Fruit fly (Drosophila melanogaster) whole organism, prepupa: ENCODE data around the gene CG2841.
A peak's percentile ranks its signal among the peaks of the same experiment; 100 is the strongest.

Experiments used
- Blimp-1 ChIP-seq: fragments of 200-800 bp; sonication (Bioruptor generic); optimal IDR thresholded peaks from 3 replicates; lab custom pipeline; 2017; ENCODE audit warnings: missing biosample characterization, missing genetic modification characterization, mild to moderate bottlenecking, moderate library complexity, missing genetic modification reagents
- CG10669 ChIP-seq: fragments of 200-800 bp; sonication (Bioruptor generic); optimal IDR thresholded peaks from 3 replicates; lab custom pipeline; 2018; ENCODE audit warnings: missing biosample characterization, mild to moderate bottlenecking, missing genetic modification characterization, moderate library complexity
- CG11294 ChIP-seq: fragments of 200-800 bp; sonication (Bioruptor generic); IDR thresholded peaks from 2 replicates; pipeline ENCODE4 v1.3.6; 2022; ENCODE audit warnings: missing biosample characterization, missing genetic modification characterization
- CG11762 ChIP-seq: fragments of 200-800 bp; sonication (Bioruptor generic); optimal IDR thresholded peaks from 3 replicates; lab custom pipeline; 2016; ENCODE audit warnings: missing biosample characterization, missing genetic modification characterization; ENCODE audit not compliant: insufficient read depth
- CG11902 ChIP-seq: fragments of 200-800 bp; sonication (Bioruptor generic); optimal IDR thresholded peaks from 3 replicates; lab custom pipeline; 2016; ENCODE audit warnings: missing biosample characterization, missing genetic modification characterization
- CG15336 ChIP-seq: fragments of 200-800 bp; sonication (Bioruptor generic); IDR thresholded peaks from 2 replicates; pipeline ENCODE4 v1.3.6; 2022; ENCODE audit warnings: missing biosample characterization, missing genetic modification characterization
- CG1621 ChIP-seq: fragments of 200-800 bp; sonication (Bioruptor generic); optimal IDR thresholded peaks from 3 replicates; lab custom pipeline; 2018; ENCODE audit warnings: missing biosample characterization, mild to moderate bottlenecking, missing genetic modification characterization
- CG16779 ChIP-seq: fragments of 200-800 bp; sonication (Bioruptor generic); optimal IDR thresholded peaks from 3 replicates; lab custom pipeline; 2017; ENCODE audit warnings: missing biosample characterization, mild to moderate bottlenecking, missing genetic modification characterization
- CG3032 ChIP-seq: fragments of 200-800 bp; optimal IDR thresholded peaks from 2 replicates; lab custom pipeline; 2019; ENCODE audit warnings: missing biosample characterization, mild to moderate bottlenecking, missing genetic modification characterization, moderate library complexity
- CG34406 ChIP-seq: fragments of 200-800 bp; sonication (Bioruptor generic); optimal IDR thresholded peaks from 3 replicates; lab custom pipeline; 2016; ENCODE audit warnings: missing biosample characterization, missing genetic modification characterization
- CG6163 ChIP-seq: fragments of 200-800 bp; sonication (Bioruptor generic); IDR thresholded peaks from 3 replicates; pipeline ENCODE4 v1.3.6; 2022; ENCODE audit warnings: missing biosample characterization, missing genetic modification characterization
- CG6276 ChIP-seq: fragments of 200-800 bp; sonication (Bioruptor generic); optimal IDR thresholded peaks from 2 replicates; lab custom pipeline; 2017; ENCODE audit warnings: missing biosample characterization, mild to moderate bottlenecking, missing genetic modification characterization
- CG6792 ChIP-seq: fragments of 200-800 bp; sonication (Bioruptor generic); optimal IDR thresholded peaks from 3 replicates; lab custom pipeline; 2016; ENCODE audit warnings: missing biosample characterization, missing genetic modification characterization
- CG6808 ChIP-seq: fragments of 200-800 bp; sonication (Bioruptor generic); optimal IDR thresholded peaks from 3 replicates; lab custom pipeline; 2017; ENCODE audit warnings: missing biosample characterization, missing genetic modification characterization, mild to moderate bottlenecking, moderate library complexity, missing genetic modification reagents
- CG6854 ChIP-seq: fragments of 200-800 bp; sonication (Bioruptor generic); optimal IDR thresholded peaks from 2 replicates; lab custom pipeline; 2017; ENCODE audit warnings: missing biosample characterization, mild to moderate bottlenecking, missing genetic modification characterization
- CG7368 ChIP-seq: fragments of 200-800 bp; sonication (Bioruptor generic); optimal IDR thresholded peaks from 3 replicates; lab custom pipeline; 2016; ENCODE audit warnings: missing biosample characterization, missing genetic modification characterization
- CG8119 ChIP-seq: fragments of 200-800 bp; sonication (Bioruptor generic); IDR thresholded peaks from 3 replicates; pipeline ENCODE4 v1.3.6; 2022; ENCODE audit warnings: missing biosample characterization, missing genetic modification characterization
- CG8319 ChIP-seq: fragments of 200-800 bp; sonication (Bioruptor generic); optimal IDR thresholded peaks from 3 replicates; lab custom pipeline; 2016; ENCODE audit warnings: missing biosample characterization, missing genetic modification characterization
- CG8632 ChIP-seq: fragments of 200-800 bp; sonication (Bioruptor generic); optimal IDR thresholded peaks from 3 replicates; lab custom pipeline; 2016; ENCODE audit warnings: missing biosample characterization, missing genetic modification characterization
- CG9139 ChIP-seq: fragments of 200-800 bp; sonication (Bioruptor generic); optimal IDR thresholded peaks from 3 replicates; lab custom pipeline; 2017; ENCODE audit warnings: missing biosample characterization, mild to moderate bottlenecking, missing genetic modification characterization
- Eip75B ChIP-seq: fragments of 200-800 bp; sonication (Bioruptor generic); optimal IDR thresholded peaks from 3 replicates; lab custom pipeline; 2016; ENCODE audit warnings: missing biosample characterization, missing genetic modification characterization
- Eip78C ChIP-seq: fragments of 200-800 bp; sonication (Bioruptor generic); peaks from one replicate; lab custom pipeline; 2016; ENCODE audit warnings: missing biosample characterization, missing genetic modification characterization
- Eip93F ChIP-seq: fragments of 200-800 bp; sonication (Bioruptor generic); optimal IDR thresholded peaks from 2 replicates; lab custom pipeline; 2016; ENCODE audit warnings: missing biosample characterization, mild to moderate bottlenecking, missing genetic modification characterization
- Ets21C ChIP-seq: fragments of 200-800 bp; sonication (Bioruptor generic); optimal IDR thresholded peaks from 3 replicates; lab custom pipeline; 2016; ENCODE audit warnings: missing biosample characterization, missing genetic modification characterization
- Ets96B ChIP-seq: fragments of 200-800 bp; optimal IDR thresholded peaks from 2 replicates; lab custom pipeline; 2019; ENCODE audit warnings: missing biosample characterization, mild to moderate bottlenecking, missing genetic modification characterization, moderate library complexity
- Hr38 ChIP-seq: sonication (Bioruptor generic); optimal IDR thresholded peaks from 2 replicates; lab custom pipeline; 2016; ENCODE audit warnings: missing biosample characterization, missing genetic modification characterization
- Hr39 ChIP-seq: fragments of 200-800 bp; sonication (Bioruptor generic); optimal IDR thresholded peaks from 2 replicates; lab custom pipeline; 2016; ENCODE audit warnings: missing biosample characterization, missing genetic modification characterization
- Hr4 ChIP-seq: fragments of 200-800 bp; sonication (Bioruptor generic); optimal IDR thresholded peaks from 3 replicates; lab custom pipeline; 2016; ENCODE audit warnings: missing biosample characterization, missing genetic modification characterization
- Met ChIP-seq: fragments of 200-800 bp; sonication (Bioruptor generic); optimal IDR thresholded peaks from 3 replicates; lab custom pipeline; 2016; ENCODE audit warnings: missing biosample characterization, missing genetic modification characterization
- OdsH ChIP-seq: fragments of 200-800 bp; sonication (Bioruptor generic); optimal IDR thresholded peaks from 3 replicates; lab custom pipeline; 2016; ENCODE audit warnings: missing biosample characterization, missing genetic modification characterization
- Sox102F ChIP-seq: fragments of 200-800 bp; sonication (Bioruptor generic); optimal IDR thresholded peaks from 2 replicates; lab custom pipeline; 2016; ENCODE audit warnings: missing biosample characterization, mild to moderate bottlenecking, missing genetic modification characterization
- Sox14 ChIP-seq: fragments of 200-800 bp; sonication (Bioruptor generic); optimal IDR thresholded peaks from 3 replicates; lab custom pipeline; 2016; ENCODE audit warnings: missing biosample characterization, missing genetic modification characterization
- Sox15 ChIP-seq: fragments of 200-800 bp; sonication (Bioruptor generic); optimal IDR thresholded peaks from 3 replicates; lab custom pipeline; 2016; ENCODE audit warnings: missing biosample characterization, missing genetic modification characterization
- acj6 ChIP-seq: fragments of 200-800 bp; sonication (Bioruptor generic); optimal IDR thresholded peaks from 3 replicates; lab custom pipeline; 2016; ENCODE audit warnings: missing biosample characterization, missing genetic modification characterization
- cyc ChIP-seq: fragments of 200-800 bp; sonication (Bioruptor generic); optimal IDR thresholded peaks from 3 replicates; lab custom pipeline; 2016; ENCODE audit warnings: missing biosample characterization, missing genetic modification characterization
- dac ChIP-seq: fragments of 200-800 bp; sonication (Bioruptor generic); optimal IDR thresholded peaks from 2 replicates; lab custom pipeline; 2017; ENCODE audit warnings: missing biosample characterization, mild to moderate bottlenecking, missing genetic modification characterization
- eg ChIP-seq: fragments of 200-800 bp; sonication (Bioruptor generic); IDR thresholded peaks from 3 replicates; pipeline ENCODE4 v1.3.6; 2022; ENCODE audit warnings: missing biosample characterization, missing genetic modification characterization
- esn ChIP-seq: fragments of 200-800 bp; sonication (Bioruptor generic); optimal IDR thresholded peaks from 2 replicates; lab custom pipeline; 2016; ENCODE audit warnings: missing biosample characterization, mild to moderate bottlenecking, missing genetic modification characterization, moderate library complexity
- fd59A ChIP-seq: fragments of 200-800 bp; sonication (Bioruptor generic); optimal IDR thresholded peaks from 2 replicates; lab custom pipeline; 2017; ENCODE audit warnings: missing biosample characterization, mild to moderate bottlenecking, missing genetic modification characterization, missing genetic modification reagents
- fkh ChIP-seq: fragments of 200-800 bp; sonication (Bioruptor generic); optimal IDR thresholded peaks from 3 replicates; lab custom pipeline; 2017; ENCODE audit warnings: missing biosample characterization, mild to moderate bottlenecking, missing genetic modification characterization, moderate library complexity
- lz ChIP-seq: fragments of 200-800 bp; sonication (Bioruptor generic); optimal IDR thresholded peaks from 3 replicates; lab custom pipeline; 2016; ENCODE audit warnings: missing biosample characterization, missing genetic modification characterization
- net ChIP-seq: fragments of 200-800 bp; sonication (Bioruptor generic); optimal IDR thresholded peaks from 3 replicates; lab custom pipeline; 2016; ENCODE audit warnings: missing biosample characterization, missing genetic modification characterization
- pdm3 ChIP-seq: fragments of 200-800 bp; sonication (Bioruptor generic); optimal IDR thresholded peaks from 3 replicates; lab custom pipeline; 2016; ENCODE audit warnings: missing biosample characterization, missing genetic modification characterization
- ss ChIP-seq, 2 experiments: fragments of 200-800 bp; sonication (Bioruptor generic); optimal IDR thresholded peaks; 2 replicates in 1 of 2; 3 replicates in 1 of 2; lab custom pipeline; 2017 to 2018; ENCODE audit warnings: mild to moderate bottlenecking in 2 of 2, missing biosample characterization in 2 of 2, missing genetic modification characterization in 2 of 2, moderate library complexity in 1 of 2
- svp ChIP-seq: fragments of 200-800 bp; sonication (Bioruptor generic); peaks from one replicate; lab custom pipeline; 2016; ENCODE audit warnings: missing biosample characterization, missing genetic modification characterization
- vri ChIP-seq: fragments of 200-800 bp; sonication (Bioruptor generic); optimal IDR thresholded peaks from 3 replicates; lab custom pipeline; 2016; ENCODE audit warnings: missing biosample characterization, mild to moderate bottlenecking, missing genetic modification characterization

Gene CG2841

DNA sequence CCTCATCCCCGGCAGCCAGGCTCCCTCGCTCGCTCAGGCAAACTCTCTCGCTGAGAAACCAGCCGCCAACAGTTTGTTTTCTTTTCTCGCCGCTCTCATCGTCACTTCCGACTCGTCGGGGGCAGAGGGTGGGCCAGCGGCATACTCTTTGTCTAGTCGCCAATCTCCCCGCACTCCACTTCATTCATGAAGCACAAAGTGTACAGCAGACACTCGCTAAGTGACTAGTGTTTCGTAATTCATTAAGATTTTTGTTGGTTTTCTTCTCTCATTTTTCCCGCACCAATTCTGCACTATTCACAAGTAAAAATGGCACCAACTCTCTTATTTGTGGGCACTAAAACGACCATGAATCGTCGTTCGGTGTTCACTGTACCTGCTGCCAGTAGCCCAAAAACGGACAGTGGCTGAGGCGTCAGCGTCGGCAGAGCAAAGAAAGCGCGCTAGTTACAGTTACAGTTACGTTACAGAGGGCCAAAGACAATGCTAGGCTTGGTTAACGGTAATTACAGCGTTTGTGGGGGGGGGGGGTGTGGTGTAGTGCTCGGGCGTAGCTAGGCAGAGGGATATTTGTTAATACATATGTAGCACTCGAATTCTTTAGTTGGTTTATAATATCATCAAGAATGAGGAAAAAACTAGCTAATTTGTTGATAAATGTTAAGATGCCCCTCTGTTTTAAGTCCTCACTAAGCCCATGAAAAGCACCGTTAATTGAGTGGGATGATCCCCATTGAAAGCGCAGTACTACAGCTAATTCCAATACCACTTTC is 68.5 kb downstream of the CG2841 start (continued):
- TF ChIP-seq fkh (peak; percentile 86), net (peak; percentile 94), CG15336 (GFP tag; lab: Robert Waterston, UW) (peak; percentile 97), CG1621 (peak; percentile 91), fd59A (GFP tag; lab: Kevin White, UChicago) (peak; percentile 88), ss (GFP tag; optimal IDR thresholded peaks at IDR 0.05; lab: Kevin White, UChicago) (peak; percentile 70 to 92), Sox102F (GFP tag; lab: Kevin White, UChicago) (peak; percentile 91), Ets21C (GFP tag; lab: Kevin White, UChicago) (peak; percentile 88), Hr39 (GFP tag; lab: Kevin White, UChicago) (peak; percentile 95), Blimp-1 (peak; percentile 46), CG11294 (peak; percentile 93), CG6808 (GFP tag; lab: Kevin White, UChicago) (peak; percentile 82), Eip93F (peak; percentile 54), Hr38 (GFP tag; lab: Kevin White, UChicago) (peak; percentile 92), svp (GFP tag; lab: Kevin White, UChicago) (peak; percentile 94), pdm3 (GFP tag; lab: Kevin White, UChicago) (peak; percentile 98), cyc (GFP tag; lab: Kevin White, UChicago) (peak; percentile 93), acj6 (GFP tag; lab: Kevin White, UChicago) (peak; percentile 95), CG8119 (GFP tag; lab: Robert Waterston, UW) (peak; percentile 96), CG11762 (GFP tag; lab: Kevin White, UChicago) (peak; percentile 75), CG34406 (GFP tag; lab: Kevin White, UChicago) (peak; percentile 87), CG10669 (peak; percentile 93), CG7368 (GFP tag; lab: Kevin White, UChicago) (peak; percentile 95), OdsH (GFP tag; lab: Kevin White, UChicago) (peak; percentile 96), CG8632 (peak; percentile 88), Sox15 (GFP tag; lab: Kevin White, UChicago) (peak; percentile 91), CG6854 (peak; percentile 42)

DNA sequence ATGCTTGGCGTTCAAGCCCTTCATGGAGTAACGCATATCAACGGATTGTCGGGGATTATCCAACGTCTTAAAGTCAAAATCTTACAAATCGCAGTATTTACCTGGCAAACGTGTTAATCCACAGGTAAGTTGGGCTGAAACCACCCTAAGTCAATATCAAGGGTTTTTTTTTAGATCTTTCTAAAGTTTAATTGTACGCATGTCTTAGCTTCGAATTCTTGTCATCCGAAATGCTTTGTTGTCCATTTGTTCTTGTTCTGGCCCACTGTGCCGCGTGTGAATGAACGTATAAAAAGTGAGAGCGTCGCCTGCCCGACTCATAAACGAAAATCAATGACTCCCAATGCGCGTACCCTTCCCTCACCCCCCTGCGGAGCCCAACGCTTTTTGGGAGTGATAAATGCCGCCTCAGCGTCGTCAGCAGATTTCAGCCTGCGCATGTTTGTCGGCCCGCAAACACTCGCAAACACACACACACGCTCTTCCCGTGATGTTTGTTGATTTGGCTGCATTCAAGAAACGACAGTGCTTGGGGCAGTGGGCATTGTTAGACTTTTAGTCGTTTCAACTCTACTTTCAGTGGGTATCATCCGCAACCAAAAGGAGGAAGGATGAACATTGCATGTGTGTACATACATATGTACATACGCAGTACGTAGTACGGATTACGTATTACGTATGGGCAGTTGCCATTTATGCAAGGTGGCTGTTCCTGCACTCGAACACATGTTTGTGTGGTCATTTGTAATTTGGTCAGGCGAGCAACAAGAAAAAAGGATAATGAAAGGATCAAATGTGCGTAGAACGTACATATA is 69.7 kb downstream of the CG2841 start:
- peak; percentile 96 for TF ChIP-seq lz
- TF ChIP-seq Eip93F, result peak; percentile 65
- TF ChIP-seq esn, result peak; percentile 96
- TF ChIP-seq Eip78C, result peak; percentile 99
- TF ChIP-seq dac (GFP tag; lab: Kevin White, UChicago), result peak; percentile 88
- peak; percentile 86 for TF ChIP-seq vri (GFP tag; lab: Kevin White, UChicago)
- peak; percentile 89 for TF ChIP-seq CG6854
- peak; percentile 95 for TF ChIP-seq Sox102F (GFP tag; lab: Kevin White, UChicago)
- TF ChIP-seq CG11762 (GFP tag; lab: Kevin White, UChicago), result peak; percentile 90
- TF ChIP-seq CG11902 (GFP tag; lab: Kevin White, UChicago), result peak; percentile 87
- TF ChIP-seq CG7368 (GFP tag; lab: Kevin White, UChicago), result peak; percentile 90
- peak; percentile 74 for TF ChIP-seq fkh
- TF ChIP-seq Sox14 (GFP tag; lab: Kevin White, UChicago), result peak; percentile 96
- TF ChIP-seq CG8319 (GFP tag; lab: Kevin White, UChicago), result peak; percentile 91
- peak; percentile 96 for TF ChIP-seq CG6792
- peak; percentile 97 for TF ChIP-seq Met (GFP tag; lab: Kevin White, UChicago)
- peak; percentile 88 for TF ChIP-seq CG9139 (GFP tag; lab: Kevin White, UChicago)
- peak; percentile 93 for TF ChIP-seq cyc (GFP tag; lab: Kevin White, UChicago)
- peak; percentile 89 for TF ChIP-seq CG3032 (tag; lab: Kevin White, UChicago)
- peak; percentile 92 for TF ChIP-seq CG10669
- TF ChIP-seq Hr4 (GFP tag; lab: Kevin White, UChicago), result peak; percentile 90
- TF ChIP-seq CG16779 (tag; lab: Kevin White, UChicago), result peak; percentile 93
- TF ChIP-seq eg (GFP tag; lab: Robert Waterston, UW), result peak; percentile 47; the same call in 2 of the 3 replicates
- peak; percentile 96 for TF ChIP-seq Eip75B (GFP tag; lab: Kevin White, UChicago)
- TF ChIP-seq Hr39 (GFP tag; lab: Kevin White, UChicago), result peak; percentile 94
- peak; percentile 93 for TF ChIP-seq CG6276 (GFP tag; lab: Kevin White, UChicago)
- peak; percentile 96 for TF ChIP-seq Blimp-1
- TF ChIP-seq CG11294, result peak; percentile 31; the same call in 1 of the 2 replicates
- TF ChIP-seq Ets96B, result peak; percentile 90
- 0 out of 3 replicates have a peak, but pooled peaks have one; percentile 21 for TF ChIP-seq CG6163 (GFP tag; lab: Robert Waterston, UW)
